Fruit fly (Drosophila melanogaster) whole organism, wandering third instar larva: ENCODE measurements around the gene mAChR-C.

ENCODE experiments used
- Abd-B ChIP-seq: fragments of >200 bp; optimal IDR thresholded peaks from 2 replicates; lab custom pipeline; 2017; ENCODE audit warnings: missing biosample characterization, missing genetic modification characterization
- CG32264 ChIP-seq: fragments of 200-800 bp; sonication (Bioruptor generic); optimal IDR thresholded peaks from 2 replicates; lab custom pipeline; 2016; ENCODE audit warnings: missing biosample characterization, missing genetic modification characterization
- CG9705 ChIP-seq: fragments of 200-800 bp; sonication (Bioruptor generic); optimal IDR thresholded peaks from 2 replicates; lab custom pipeline; 2018; ENCODE audit warnings: missing biosample characterization, mild to moderate bottlenecking, missing genetic modification characterization
- CrebA ChIP-seq: fragments of 200-800 bp; sonication (Bioruptor generic); optimal IDR thresholded peaks from 2 replicates; lab custom pipeline; 2016; ENCODE audit warnings: missing biosample characterization, mild to moderate bottlenecking, missing genetic modification characterization, borderline replicate concordance
- Dfd ChIP-seq: fragments of >200 bp; optimal IDR thresholded peaks from 2 replicates; lab custom pipeline; 2017; ENCODE audit warnings: missing biosample characterization, missing genetic modification characterization
- Dif ChIP-seq: fragments of 200-275, 200-300 bp; sonication (Bioruptor generic); optimal IDR thresholded peaks from 2 replicates; lab custom pipeline; 2018; ENCODE audit warnings: missing biosample characterization, missing genetic modification characterization; ENCODE audit not compliant: partially characterized antibody
- GATAd ChIP-seq: sonication (Bioruptor generic); optimal IDR thresholded peaks from 2 replicates; lab custom pipeline; 2016; ENCODE audit warnings: missing biosample characterization, missing genetic modification characterization
- HLH106 ChIP-seq: fragments of 200-800 bp; optimal IDR thresholded peaks from 3 replicates; lab custom pipeline; 2019; ENCODE audit warnings: missing biosample characterization, mild to moderate bottlenecking, missing genetic modification characterization, moderate library complexity
- Hnf4 ChIP-seq: fragments of 200-800 bp; sonication (Bioruptor generic); optimal IDR thresholded peaks from 2 replicates; lab custom pipeline; 2016; ENCODE audit warnings: missing biosample characterization, mild to moderate bottlenecking, missing genetic modification characterization
- Hr78 ChIP-seq: fragments of >200 bp; optimal IDR thresholded peaks from 2 replicates; lab custom pipeline; 2017; ENCODE audit warnings: missing biosample characterization, missing genetic modification characterization
- Hr83 ChIP-seq: fragments of 200-300 bp; sonication (Bioruptor generic); optimal IDR thresholded peaks from 2 replicates; lab custom pipeline; 2016; ENCODE audit warnings: missing biosample characterization, mild to moderate bottlenecking, missing genetic modification characterization, moderate library complexity; ENCODE audit not compliant: poor library complexity, severe bottlenecking
- Jra ChIP-seq: sonication (Bioruptor generic); optimal IDR thresholded peaks from 2 replicates; lab custom pipeline; 2016; ENCODE audit warnings: missing biosample characterization, missing genetic modification characterization
- Mio ChIP-seq: sonication (Bioruptor generic); optimal IDR thresholded peaks from 2 replicates; lab custom pipeline; 2016; ENCODE audit warnings: missing biosample characterization, missing genetic modification characterization
- Myc ChIP-seq: fragments of >200 bp; optimal IDR thresholded peaks from 2 replicates; lab custom pipeline; 2017
- N ChIP-seq: fragments of >200 bp; optimal IDR thresholded peaks from 2 replicates; lab custom pipeline; 2018; ENCODE audit warnings: missing biosample characterization, missing external identifiers, missing genetic modification characterization
- OdsH ChIP-seq: fragments of 200-800 bp; sonication (Bioruptor generic); optimal IDR thresholded peaks from 2 replicates; lab custom pipeline; 2016; ENCODE audit warnings: missing biosample characterization, mild to moderate bottlenecking, missing genetic modification characterization
- Rel ChIP-seq, 2 experiments: fragments of 200-800 bp; sonication (Bioruptor generic) in 1 of 2; optimal IDR thresholded peaks; 2 replicates in 1 of 2; 3 replicates in 1 of 2; lab custom pipeline; 2016 to 2019; ENCODE audit warnings: mild to moderate bottlenecking in 2 of 2, missing biosample characterization in 2 of 2, missing genetic modification characterization in 2 of 2, moderate library complexity in 1 of 2
- Sp1 ChIP-seq: fragments of 200-800 bp; sonication (Bioruptor generic); optimal IDR thresholded peaks from 3 replicates; lab custom pipeline; 2019; ENCODE audit warnings: missing biosample characterization, mild to moderate bottlenecking, missing genetic modification characterization, moderate library complexity
- Vsx2 ChIP-seq: fragments of 200-300, 225-300 bp; sonication (Bioruptor generic); optimal IDR thresholded peaks from 2 replicates; lab custom pipeline; 2018; ENCODE audit warnings: missing biosample characterization, missing genetic modification characterization; ENCODE audit not compliant: partially characterized antibody
- br ChIP-seq: fragments of 200-800 bp; sonication (Bioruptor generic); optimal IDR thresholded peaks from 2 replicates; lab custom pipeline; 2016; ENCODE audit warnings: missing biosample characterization, missing genetic modification characterization
- dl ChIP-seq, 2 experiments: fragments of 175-275, 200-275 bp in 1 of 2; fragments of 200-275 bp in 1 of 2; sonication (Bioruptor generic); optimal IDR thresholded peaks; lab custom pipeline; 2018; ENCODE audit warnings: mild to moderate bottlenecking in 2 of 2, missing biosample characterization in 2 of 2, missing genetic modification characterization in 2 of 2, moderate library complexity in 2 of 2; ENCODE audit not compliant: partially characterized antibody in 2 of 2, insufficient read depth in 1 of 2
- dmrt93B ChIP-seq: fragments of 200-800 bp; sonication (Bioruptor generic); optimal IDR thresholded peaks from 2 replicates; lab custom pipeline; 2018; ENCODE audit warnings: missing biosample characterization, mild to moderate bottlenecking, missing genetic modification characterization
- dsf ChIP-seq: sonication (Bioruptor generic); optimal IDR thresholded peaks from 2 replicates; lab custom pipeline; 2016; ENCODE audit warnings: missing biosample characterization, missing genetic modification characterization, borderline replicate concordance
- ey ChIP-seq: fragments of 200-800 bp; sonication (Bioruptor generic); optimal IDR thresholded peaks from 2 replicates; lab custom pipeline; 2016; ENCODE audit warnings: missing biosample characterization, missing genetic modification characterization
- foxo ChIP-seq, 2 experiments: fragments of 200-800 bp; sonication (Bioruptor generic); optimal IDR thresholded peaks; 2 replicates in 1 of 2; 3 replicates in 1 of 2; lab custom pipeline; 2016 to 2017; ENCODE audit warnings: missing biosample characterization in 2 of 2, missing genetic modification characterization in 2 of 2
- fru ChIP-seq: fragments of 200-800 bp; sonication (Bioruptor generic); optimal IDR thresholded peaks from 3 replicates; lab custom pipeline; 2016; ENCODE audit warnings: missing biosample characterization, mild to moderate bottlenecking, missing genetic modification characterization
- h ChIP-seq: fragments of 200-800 bp; sonication (Bioruptor generic); optimal IDR thresholded peaks from 3 replicates; lab custom pipeline; 2016; ENCODE audit warnings: missing biosample characterization, mild to moderate bottlenecking, missing genetic modification characterization
- jim ChIP-seq: fragments of 175-275, 200-325 bp; sonication (Bioruptor generic); optimal IDR thresholded peaks from 2 replicates; lab custom pipeline; 2016; ENCODE audit warnings: missing biosample characterization, mild to moderate bottlenecking, missing genetic modification characterization
- pan ChIP-seq: fragments of >200 bp; optimal IDR thresholded peaks from 2 replicates; lab custom pipeline; 2017
- psq ChIP-seq: fragments of 200-800 bp; sonication (Bioruptor generic); optimal IDR thresholded peaks from 3 replicates; lab custom pipeline; 2017; ENCODE audit warnings: missing biosample characterization, mild to moderate bottlenecking, missing genetic modification characterization, moderate library complexity
- rgr ChIP-seq: fragments of 200-800 bp; sonication (Bioruptor generic); optimal IDR thresholded peaks from 3 replicates; lab custom pipeline; 2016; ENCODE audit warnings: missing biosample characterization, mild to moderate bottlenecking, missing genetic modification characterization
- sage ChIP-seq: fragments of 200-800 bp; sonication (Bioruptor generic); optimal IDR thresholded peaks from 2 replicates; lab custom pipeline; 2016; ENCODE audit warnings: missing biosample characterization, mild to moderate bottlenecking, missing genetic modification characterization
- sv ChIP-seq: fragments of 200-800 bp; sonication (Bioruptor generic); optimal IDR thresholded peaks from 3 replicates; lab custom pipeline; 2016; ENCODE audit warnings: missing biosample characterization, missing genetic modification characterization
- tai ChIP-seq: sonication (Bioruptor generic); optimal IDR thresholded peaks from 2 replicates; lab custom pipeline; 2016; ENCODE audit warnings: missing biosample characterization, missing genetic modification characterization
- usp ChIP-seq: fragments of >200 bp; optimal IDR thresholded peaks from 2 replicates; lab custom pipeline; 2017; ENCODE audit warnings: missing biosample characterization, missing genetic modification characterization
- woc ChIP-seq: sonication (Bioruptor generic); optimal IDR thresholded peaks from 2 replicates; lab custom pipeline; 2016; ENCODE audit warnings: missing biosample characterization, mild to moderate bottlenecking, missing genetic modification characterization

Gene mAChR-C

DNA sequence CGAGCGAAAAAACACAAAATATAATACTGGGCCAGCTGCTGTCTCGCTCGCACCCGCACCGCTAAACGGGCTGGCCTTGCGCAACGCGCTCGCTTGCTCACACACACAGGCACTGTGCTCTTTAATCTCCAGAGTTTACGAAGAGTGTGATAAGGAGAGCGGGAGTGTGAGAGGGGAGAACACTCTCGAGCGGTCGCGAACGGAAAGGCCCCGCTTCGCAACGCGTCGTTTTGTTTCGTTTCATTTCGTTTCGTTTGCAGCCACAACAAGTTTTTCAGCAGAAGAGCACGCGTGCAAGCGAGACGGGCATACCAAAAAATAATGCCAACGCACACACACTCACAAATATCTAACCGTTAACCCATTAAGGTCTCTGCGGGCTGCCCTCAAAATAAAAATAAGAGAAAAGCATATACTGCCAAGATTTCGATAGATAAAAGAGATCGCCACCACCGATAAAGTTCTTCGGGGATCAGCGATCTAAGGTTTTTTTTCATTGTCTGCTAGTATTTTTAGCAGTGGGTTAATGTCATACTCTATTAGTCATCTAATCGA is 29.1 kb upstream of the mAChR-C start (continued):
- TF ChIP-seq Abd-B (GFP tag; lab: Kevin White, UChicago) (no peak), jim (GFP tag; lab: Kevin White, UChicago) (no peak), Mio (GFP tag; lab: Kevin White, UChicago) (peak; percentile 36), Rel (GFP tag; optimal IDR thresholded peaks at IDR 0.05; lab: Kevin White, UChicago) (no peak), Rel (tag; optimal IDR thresholded peaks at IDR 0.05; lab: Kevin White, UChicago) (peak; percentile 93)

DNA sequence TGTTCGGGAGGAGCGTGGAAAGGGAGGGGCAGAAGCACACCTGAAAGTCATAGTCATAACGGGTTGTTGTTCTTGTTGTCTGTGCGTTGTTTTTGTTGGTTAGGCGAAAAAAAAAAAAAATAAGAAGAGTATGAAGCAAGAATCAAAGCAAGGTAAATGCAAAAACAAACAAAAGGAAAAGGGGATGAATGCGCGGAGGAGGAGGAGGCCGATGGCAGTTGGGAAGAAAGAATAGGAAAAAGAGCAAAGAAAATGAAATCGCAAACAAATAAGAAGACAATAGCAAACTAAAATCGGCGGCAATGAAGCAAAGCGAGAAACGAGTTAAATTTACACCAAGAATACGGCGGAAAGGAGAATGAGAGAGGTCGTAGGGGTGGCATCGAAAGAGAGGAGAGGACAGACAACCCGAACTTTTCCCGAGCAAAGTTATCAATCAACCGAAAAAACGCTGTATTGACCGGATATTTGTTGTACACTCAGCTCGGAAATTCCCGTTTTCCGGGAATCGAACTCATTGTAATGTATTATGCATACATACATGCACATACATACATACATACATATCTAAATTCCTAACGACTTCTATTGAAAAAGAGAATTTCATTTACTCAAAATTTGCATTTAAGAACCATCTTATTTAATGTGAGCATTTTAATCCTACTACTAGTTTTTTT is 28.1 kb upstream of the mAChR-C start:
- TF ChIP-seq GATAd (GFP tag; lab: Kevin White, UChicago) (no peak), dmrt93B (GFP tag; lab: Kevin White, UChicago) (no peak), CrebA (GFP tag; lab: Kevin White, UChicago) (no peak), Vsx2 (GFP tag; lab: Kevin White, UChicago) (no peak), jim (GFP tag; lab: Kevin White, UChicago) (no peak), Dfd (no peak), dl (GFP tag; optimal IDR thresholded peaks at IDR 0.05; lab: Kevin White, UChicago; ENCODE audit: insufficient read depth in 1 of 2, partially characterized antibody in 2 of 2) (no peak), Abd-B (GFP tag; lab: Kevin White, UChicago) (no peak), dsf (no peak), foxo (GFP tag; optimal IDR thresholded peaks at IDR 0.05; lab: Kevin White, UChicago) (no peak), OdsH (GFP tag; lab: Kevin White, UChicago) (no peak), h (GFP tag; lab: Kevin White, UChicago) (no peak), Rel (GFP tag; optimal IDR thresholded peaks at IDR 0.05; lab: Kevin White, UChicago) (no peak), Rel (tag; optimal IDR thresholded peaks at IDR 0.05; lab: Kevin White, UChicago) (peak; percentile 78), Dif (peak; percentile 38), Hr78 (GFP tag; lab: Kevin White, UChicago) (no peak), psq (peak; percentile 88), tai (GFP tag; lab: Kevin White, UChicago) (no peak), br (GFP tag; lab: Kevin White, UChicago) (no peak)

dm6 chrX:6859756-6860412 is 27.4 kb upstream of the mAChR-C start:
- no peak for TF ChIP-seq Hnf4 (GFP tag; lab: Kevin White, UChicago)
- no peak for TF ChIP-seq Hr78 (GFP tag; lab: Kevin White, UChicago)
- peak; percentile 86 for TF ChIP-seq ey (GFP tag; lab: Kevin White, UChicago)
- TF ChIP-seq Dfd = no peak
- no peak for TF ChIP-seq sage (GFP tag; lab: Kevin White, UChicago)
- TF ChIP-seq Sp1 (GFP tag; lab: Kevin White, UChicago) = peak; percentile 47
- peak; percentile 87 for TF ChIP-seq dmrt93B (GFP tag; lab: Kevin White, UChicago)
- TF ChIP-seq fru (GFP tag; lab: Kevin White, UChicago) = peak; percentile 88
- no peak for TF ChIP-seq N (GFP tag; lab: Kevin White, UChicago)
- peak; percentile 55 for TF ChIP-seq Myc
- no peak for TF ChIP-seq usp (GFP tag; lab: Kevin White, UChicago)
- no peak for TF ChIP-seq OdsH (GFP tag; lab: Kevin White, UChicago)
- peak; percentile 82 for TF ChIP-seq h (GFP tag; lab: Kevin White, UChicago)
- TF ChIP-seq Hr83 = no peak
- no peak for TF ChIP-seq pan (lab: Kevin White, UChicago)
- no peak for TF ChIP-seq woc (GFP tag; lab: Kevin White, UChicago)
- TF ChIP-seq CG9705 (GFP tag; lab: Kevin White, UChicago) = peak; percentile 68
- no peak for TF ChIP-seq Dif
- no peak for TF ChIP-seq CrebA (GFP tag; lab: Kevin White, UChicago)
- peak; percentile 96 for TF ChIP-seq psq
- TF ChIP-seq br (GFP tag; lab: Kevin White, UChicago) = peak; percentile 6
- peak; percentile 23 for TF ChIP-seq rgr (GFP tag; lab: Kevin White, UChicago)
- TF ChIP-seq jim (GFP tag; lab: Kevin White, UChicago) = no peak
- no peak for TF ChIP-seq tai (GFP tag; lab: Kevin White, UChicago)
- peak; percentile 85 for TF ChIP-seq HLH106
- peak; percentile 64 for TF ChIP-seq sv (GFP tag; lab: Kevin White, UChicago)
- TF ChIP-seq Jra (GFP tag; lab: Kevin White, UChicago) = no peak
- TF ChIP-seq foxo (GFP tag; optimal IDR thresholded peaks at IDR 0.05; lab: Kevin White, UChicago) = peak in 1 of 2 experiments; percentile 89
- no peak for TF ChIP-seq CG32264
- TF ChIP-seq dl (GFP tag; optimal IDR thresholded peaks at IDR 0.05; lab: Kevin White, UChicago; ENCODE audit: insufficient read depth in 1 of 2, partially characterized antibody in 2 of 2) = peak in 1 of 2 experiments; percentile 41
- TF ChIP-seq Vsx2 (GFP tag; lab: Kevin White, UChicago) = no peak
- TF ChIP-seq Abd-B (GFP tag; lab: Kevin White, UChicago) = no peak
- TF ChIP-seq Rel (GFP tag; optimal IDR thresholded peaks at IDR 0.05; lab: Kevin White, UChicago) = no peak
- TF ChIP-seq Rel (tag; optimal IDR thresholded peaks at IDR 0.05; lab: Kevin White, UChicago) = peak; percentile 62
